Worm (Caenorhabditis elegans) whole organism, mixed stage, embryonic: ENCODE measurements around the gene pcp-2.

ENCODE experiments used
- ces-1 ChIP-seq: fragments of 150-350 bp; optimal IDR thresholded peaks from 2 replicates; lab custom pipeline; 2014; ENCODE audit warnings: missing biosample characterization, missing genetic modification reagents, missing genetic modification characterization
- ham-2 ChIP-seq: fragments of 200-800 bp; sonication (Bioruptor generic); optimal IDR thresholded peaks from 2 replicates; lab custom pipeline; 2018; ENCODE audit warnings: mild to moderate bottlenecking, missing genetic modification characterization, missing compliant biosample characterization
- lsy-2 ChIP-seq: fragments of 150-350 bp; optimal IDR thresholded peaks from 2 replicates; lab custom pipeline; 2014; ENCODE audit warnings: missing biosample characterization, missing genetic modification characterization
- nhr-28 ChIP-seq: fragments of 150-350 bp; optimal IDR thresholded peaks from 2 replicates; lab custom pipeline; 2014; ENCODE audit warnings: missing biosample characterization, missing genetic modification characterization
- pha-4 ChIP-seq: fragments of 150-350 bp; optimal IDR thresholded peaks from 2 replicates; lab custom pipeline; 2018; ENCODE audit warnings: missing biosample characterization, missing genetic modification reagents, missing genetic modification characterization
- unc-39 ChIP-seq: fragments of 150-350 bp; optimal IDR thresholded peaks from 2 replicates; lab custom pipeline; 2014; ENCODE audit warnings: missing biosample characterization, missing genetic modification characterization
- unc-62 ChIP-seq: fragments of 150-350 bp; optimal IDR thresholded peaks from 2 replicates; lab custom pipeline; 2014; ENCODE audit warnings: missing biosample characterization, missing genetic modification reagents, missing genetic modification characterization

- TF ChIP-seq unc-39 (tag; lab: Kevin White, UChicago), result no peak
- TF ChIP-seq lsy-2 (tag; lab: Kevin White, UChicago), result no peak
- no peak for TF ChIP-seq unc-62 (GFP tag; lab: Kevin White, UChicago)
- no peak for TF ChIP-seq pha-4 (tag; lab: Kevin White, UChicago)
- no peak for TF ChIP-seq ces-1 (GFP tag; lab: Kevin White, UChicago)
- no peak for TF ChIP-seq ham-2 (GFP tag; lab: Kevin White, UChicago)
- no peak for TF ChIP-seq nhr-28 (tag; lab: Kevin White, UChicago)
Measured at ce11 chrIV:9121545-9121944, 43.4 kb downstream of the pcp-2 start.
